Worm (Caenorhabditis elegans): ENCODE measurements around the gene ptrg-1.

DNA sequence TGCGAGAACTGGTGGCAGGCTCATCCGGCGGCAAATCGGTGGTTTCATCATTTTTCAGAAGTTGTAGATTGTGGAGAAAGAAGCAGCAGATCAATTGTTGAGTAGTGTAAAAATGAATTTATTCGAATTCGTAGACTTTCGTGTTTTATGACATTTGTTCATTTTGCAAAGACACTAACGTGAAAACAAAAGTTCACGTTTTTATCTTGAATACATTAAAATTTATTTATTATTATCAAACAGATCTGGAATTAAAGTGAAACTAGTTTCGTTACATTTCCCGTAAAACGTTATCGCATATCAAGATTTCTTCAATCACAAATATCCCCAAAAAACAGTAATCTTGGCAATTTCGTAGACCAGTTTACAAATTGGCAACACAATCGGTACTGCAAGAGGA is 47.4 kb downstream of the ptrg-1 start, which contains the start of gene T14G10.8:
- TF ChIP-seq tbp1 (GFP tag; optimal IDR thresholded peaks at IDR 0.05): no peak
- no peak for TF ChIP-seq Y67H2A.10 (GFP tag; conservative IDR thresholded peaks at IDR 0.05)

Measured in whole organism, young adult.